Worm (Caenorhabditis elegans) whole organism, late embryonic: ENCODE measurements around the gene srw-61.

Experiments used
- K09A11.1 ChIP-seq: sonication (generic microtip); optimal IDR thresholded peaks from 2 replicates; lab custom pipeline; 2017; ENCODE audit warnings: antibody characterized with exemption, mild to moderate bottlenecking, missing genetic modification characterization, missing compliant biosample characterization; ENCODE audit not compliant: insufficient read depth
- ceh-19 ChIP-seq: fragments of 200-800 bp; sonication (Bioruptor generic); optimal IDR thresholded peaks from 2 replicates; lab custom pipeline; 2018; ENCODE audit warnings: mild to moderate bottlenecking, missing genetic modification characterization, missing compliant biosample characterization
- fkh-6 ChIP-seq: sonication (generic microtip); optimal IDR thresholded peaks from 2 replicates; lab custom pipeline; 2016; ENCODE audit warnings: missing genetic modification characterization, missing compliant biosample characterization
- gmeb-2 ChIP-seq: sonication (generic microtip); optimal IDR thresholded peaks from 2 replicates; lab custom pipeline; 2016; ENCODE audit warnings: missing genetic modification characterization, inconsistent platforms, missing compliant biosample characterization
- hlh-15 ChIP-seq: sonication (generic microtip); optimal IDR thresholded peaks from 2 replicates; lab custom pipeline; 2016; ENCODE audit warnings: missing genetic modification characterization, missing compliant biosample characterization
- hlh-30 ChIP-seq: sonication (generic microtip); optimal IDR thresholded peaks from 2 replicates; lab custom pipeline; 2017; ENCODE audit warnings: antibody characterized with exemption, missing genetic modification characterization, missing compliant biosample characterization; ENCODE audit not compliant: insufficient read depth
- mec-3 ChIP-seq: sonication (generic microtip); optimal IDR thresholded peaks from 2 replicates; lab custom pipeline; 2016; ENCODE audit warnings: borderline replicate concordance, missing genetic modification characterization, missing compliant biosample characterization
- npax-4 ChIP-seq: sonication (generic microtip); optimal IDR thresholded peaks from 2 replicates; lab custom pipeline; 2016; ENCODE audit warnings: missing genetic modification characterization, missing compliant biosample characterization
- odd-2 ChIP-seq: sonication (generic microtip); optimal IDR thresholded peaks from 2 replicates; lab custom pipeline; 2017; ENCODE audit warnings: antibody characterized with exemption, mild to moderate bottlenecking, missing genetic modification characterization, missing compliant biosample characterization
- pqm-1 ChIP-seq: sonication (generic microtip); optimal IDR thresholded peaks from 2 replicates; lab custom pipeline; 2016; ENCODE audit warnings: missing genetic modification characterization, missing compliant biosample characterization
- sox-4 ChIP-seq: sonication (generic microtip); optimal IDR thresholded peaks from 2 replicates; lab custom pipeline; 2017; ENCODE audit warnings: mild to moderate bottlenecking, missing genetic modification characterization, inconsistent platforms, missing compliant biosample characterization
- tbx-2 ChIP-seq: sonication (generic microtip); optimal IDR thresholded peaks from 2 replicates; lab custom pipeline; 2016; ENCODE audit warnings: missing genetic modification characterization, missing compliant biosample characterization

The srw-61 gene

ce11 chrIV:16196717-16197116, 41.7 kb downstream of the srw-61 start, which contains the start of gene Y7A9A.1 (continued):
- no peak for TF ChIP-seq pqm-1
- TF ChIP-seq, all 69 proteins: peak for 0

ce11 chrIV:16192754-16193153, 45.7 kb downstream of the srw-61 start:
- no peak for TF ChIP-seq mec-3 (tag; lab: Kevin White, UChicago)
- no peak for TF ChIP-seq sox-4
- TF ChIP-seq tbx-2 (tag; lab: Kevin White, UChicago) = no peak
- no peak for TF ChIP-seq gmeb-2 (tag; lab: Kevin White, UChicago)
- TF ChIP-seq fkh-6 (tag; lab: Kevin White, UChicago) = no peak

ce11 chrIV:16191597-16191996, 46.9 kb downstream of the srw-61 start:
- no peak for TF ChIP-seq ceh-19 (GFP tag; lab: Kevin White, UChicago)
- TF ChIP-seq K09A11.1 (tag; lab: Kevin White, UChicago) = no peak
- no peak for TF ChIP-seq fkh-6 (tag; lab: Kevin White, UChicago)
- TF ChIP-seq hlh-30 (tag; lab: Kevin White, UChicago) = no peak
- no peak for TF ChIP-seq odd-2
- no peak for TF ChIP-seq hlh-15
- TF ChIP-seq sox-4 = no peak
- TF ChIP-seq npax-4 = no peak
